Worm (Caenorhabditis elegans) whole organism, early embryonic: ENCODE data around the gene F55C12.4.

ENCODE experiments used
- B0310.2 ChIP-seq: sonication (generic microtip); optimal IDR thresholded peaks from 2 replicates; lab custom pipeline; 2016; ENCODE audit warnings: mild to moderate bottlenecking, missing genetic modification characterization, missing compliant biosample characterization
- F13C5.2 ChIP-seq: sonication (generic microtip); optimal IDR thresholded peaks from 2 replicates; lab custom pipeline; 2017; ENCODE audit warnings: mild to moderate bottlenecking, missing genetic modification characterization, inconsistent platforms, missing compliant biosample characterization
- aly-1 ChIP-seq: sonication (generic microtip); optimal IDR thresholded peaks from 2 replicates; lab custom pipeline; 2016; ENCODE audit warnings: missing genetic modification characterization, missing compliant biosample characterization
- ama-1 ChIP-seq: fragments of 150-350 bp; optimal IDR thresholded peaks from 2 replicates; lab custom pipeline; 2014
- flt-1 ChIP-seq: fragments of 200-800 bp; sonication (Bioruptor generic); IDR thresholded peaks from 2 replicates; pipeline ENCODE4 v1.3.6; 2022; ENCODE audit warnings: missing genetic modification characterization, missing compliant biosample characterization
- hmbx-1 ChIP-seq: sonication (generic microtip); optimal IDR thresholded peaks from 2 replicates; lab custom pipeline; 2016; ENCODE audit warnings: mild to moderate bottlenecking, missing genetic modification characterization, missing compliant biosample characterization
- hnd-1 ChIP-seq: sonication (generic microtip); optimal IDR thresholded peaks from 2 replicates; lab custom pipeline; 2016; ENCODE audit warnings: missing genetic modification characterization, missing compliant biosample characterization
- pes-1 ChIP-seq: fragments of 200-800 bp; sonication (Bioruptor generic); IDR thresholded peaks from 2 replicates; pipeline ENCODE4 v1.3.6; 2022; ENCODE audit warnings: missing genetic modification reagents, missing genetic modification characterization, missing compliant biosample characterization
- sea-1 ChIP-seq: fragments of 200-800 bp; sonication (Bioruptor generic); conservative IDR thresholded peaks from 2 replicates; pipeline ENCODE4 v1.3.6; 2022; ENCODE audit warnings: missing genetic modification characterization, missing compliant biosample characterization
- tbx-37 ChIP-seq: fragments of 200-800 bp; sonication (Bioruptor generic); conservative IDR thresholded peaks from 2 replicates; pipeline ENCODE4 v1.3.6; 2022; ENCODE audit warnings: missing genetic modification reagents, missing genetic modification characterization, missing compliant biosample characterization
- tra-4 ChIP-seq: sonication (generic microtip); optimal IDR thresholded peaks from 2 replicates; lab custom pipeline; 2017; ENCODE audit warnings: missing genetic modification characterization, missing compliant biosample characterization

DNA sequence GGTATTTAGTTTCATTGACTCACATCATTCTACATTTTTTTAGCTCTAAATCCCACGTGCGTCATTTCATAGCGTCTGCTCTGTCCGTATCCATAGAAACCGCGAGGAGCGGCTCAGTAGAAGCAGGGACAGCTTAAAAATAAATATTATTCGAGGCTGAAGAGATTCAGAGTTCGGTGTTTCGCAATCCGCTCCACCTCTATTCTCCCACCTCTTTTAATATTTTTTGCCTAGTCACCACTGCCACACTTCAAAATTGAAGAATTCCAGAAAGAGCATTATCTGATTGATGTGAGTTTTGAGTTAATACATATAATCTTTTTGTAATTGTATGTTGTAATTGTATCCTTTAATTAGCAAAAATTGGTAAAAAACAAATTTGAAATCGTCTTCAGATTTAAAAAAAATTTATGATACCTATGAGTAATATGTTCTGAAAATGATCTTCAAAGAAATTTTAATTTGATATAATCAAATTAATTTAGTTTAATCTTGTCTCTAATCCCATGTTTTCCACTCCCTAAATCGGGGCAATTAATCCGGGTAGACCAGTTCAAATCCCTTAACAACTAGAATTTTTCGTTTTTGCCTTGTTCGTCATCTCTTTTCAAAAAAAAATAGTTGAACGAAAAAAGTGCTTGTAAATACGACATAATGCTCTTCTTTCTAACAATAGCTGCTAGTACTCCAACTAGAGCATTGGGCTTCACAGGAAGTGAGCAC, 31.4 kb upstream of the F55C12.4 start:
- TF ChIP-seq hnd-1 (tag; lab: Kevin White, UChicago) = no peak
- TF ChIP-seq ama-1 (lab: Kevin White, UChicago) = no peak
- no peak for TF ChIP-seq flt-1 (GFP tag; lab: Robert Waterston, UW)
- TF ChIP-seq tbx-37 (GFP tag; lab: Robert Waterston, UW) = no peak
- TF ChIP-seq B0310.2 (tag; lab: Kevin White, UChicago) = no peak
- TF ChIP-seq F13C5.2 (tag; lab: Kevin White, UChicago) = no peak
- no peak for TF ChIP-seq hmbx-1
- TF ChIP-seq aly-1 (tag; lab: Kevin White, UChicago) = no peak
- no peak for TF ChIP-seq sea-1 (GFP tag; lab: Robert Waterston, UW)
- TF ChIP-seq pes-1 (GFP tag; lab: Robert Waterston, UW) = no peak
- TF ChIP-seq tra-4 = no peak
